Worm (Caenorhabditis elegans) whole organism, L2 larva: ENCODE measurements around the gene K03B8.4.
"Not testable (repeated sequence)": the region's sequence is repeated elsewhere in the genome, so short reads cannot be mapped to it uniquely, and the experiment has no call there.

Experiments used
- C34F6.9 ChIP-seq: fragments of 150-350 bp; optimal IDR thresholded peaks from 2 replicates; lab custom pipeline; 2014; ENCODE audit warnings: missing biosample characterization, missing genetic modification characterization
- F13H6.1 ChIP-seq: sonication (generic microtip); optimal IDR thresholded peaks from 2 replicates; lab custom pipeline; 2016; ENCODE audit warnings: missing genetic modification characterization, missing compliant biosample characterization
- R02D3.7 ChIP-seq: fragments of 150-350 bp; optimal IDR thresholded peaks from 2 replicates; lab custom pipeline; 2014; ENCODE audit warnings: missing biosample characterization, missing genetic modification characterization
- Y55F3AM.14 ChIP-seq: fragments of 200-800 bp; sonication (Bioruptor generic); optimal IDR thresholded peaks from 2 replicates; lab custom pipeline; 2018; ENCODE audit warnings: mild to moderate bottlenecking, missing genetic modification characterization, missing compliant biosample characterization
- aly-2 ChIP-seq: fragments of 150-350 bp; optimal IDR thresholded peaks from 2 replicates; lab custom pipeline; 2014; ENCODE audit warnings: missing biosample characterization, missing genetic modification characterization
- ama-1 ChIP-seq: fragments of 150-350 bp; optimal IDR thresholded peaks from 2 replicates; lab custom pipeline; 2018; ENCODE audit warnings: inconsistent platforms
- blmp-1 ChIP-seq: sonication (generic microtip); optimal IDR thresholded peaks from 2 replicates; lab custom pipeline; 2017; ENCODE audit warnings: missing genetic modification characterization, mild to moderate bottlenecking, missing compliant biosample characterization, antibody characterized with exemption, moderate library complexity; ENCODE audit not compliant: insufficient read depth
- crh-2 ChIP-seq: sonication (generic microtip); optimal IDR thresholded peaks from 2 replicates; lab custom pipeline; 2017; ENCODE audit warnings: missing biosample characterization, missing genetic modification characterization
- dmd-4 ChIP-seq: sonication (generic microtip); optimal IDR thresholded peaks from 2 replicates; lab custom pipeline; 2017; ENCODE audit warnings: missing biosample characterization, missing genetic modification characterization
- egl-27 ChIP-seq: sonication (generic microtip); optimal IDR thresholded peaks from 3 replicates; lab custom pipeline; 2017; ENCODE audit warnings: missing biosample characterization, missing genetic modification reagents, missing genetic modification characterization
- elt-1 ChIP-seq: fragments of 150-350 bp; optimal IDR thresholded peaks from 2 replicates; lab custom pipeline; 2014; ENCODE audit warnings: missing biosample characterization, missing genetic modification characterization
- elt-3 ChIP-seq: sonication (generic microtip); optimal IDR thresholded peaks from 2 replicates; lab custom pipeline; 2017; ENCODE audit warnings: missing biosample characterization, missing genetic modification characterization
- fos-1 ChIP-seq: fragments of 150-350 bp; optimal IDR thresholded peaks from 2 replicates; lab custom pipeline; 2014; ENCODE audit warnings: missing biosample characterization, missing genetic modification characterization
- lin-11 ChIP-seq: fragments of 150-350 bp; sonication (generic microtip); optimal IDR thresholded peaks from 2 replicates; lab custom pipeline; 2014; ENCODE audit warnings: missing biosample characterization, missing genetic modification characterization, inconsistent platforms, mixed read lengths
- lsy-2 ChIP-seq, 2 experiments: fragments of 150-350 bp in 1 of 2; sonication (generic microtip) in 1 of 2; optimal IDR thresholded peaks; 2 replicates each; lab custom pipeline; 2014 to 2017; ENCODE audit warnings: missing biosample characterization in 2 of 2, missing genetic modification characterization in 2 of 2
- mab-5 ChIP-seq: fragments of 150-350 bp; optimal IDR thresholded peaks from 2 replicates; lab custom pipeline; 2014; ENCODE audit warnings: missing biosample characterization, missing genetic modification characterization
- mbf-1 ChIP-seq: sonication (generic microtip); optimal IDR thresholded peaks from 2 replicates; lab custom pipeline; 2017; ENCODE audit warnings: missing biosample characterization, missing genetic modification characterization
- mdl-1 ChIP-seq, 2 experiments: fragments of 150-350 bp in 1 of 2; sonication (generic microtip) in 1 of 2; optimal IDR thresholded peaks; 2 replicates each; lab custom pipeline; 2017; ENCODE audit warnings: missing biosample characterization in 2 of 2, missing genetic modification characterization in 2 of 2
- nhr-11 ChIP-seq: fragments of 150-350 bp; optimal IDR thresholded peaks from 2 replicates; lab custom pipeline; 2014; ENCODE audit warnings: missing biosample characterization, missing genetic modification characterization
- nhr-129 ChIP-seq: fragments of 150-350 bp; optimal IDR thresholded peaks from 2 replicates; lab custom pipeline; 2014; ENCODE audit warnings: missing biosample characterization, missing genetic modification characterization
- nhr-21 ChIP-seq: fragments of 150-350 bp; optimal IDR thresholded peaks from 2 replicates; lab custom pipeline; 2014; ENCODE audit warnings: missing biosample characterization, missing genetic modification characterization
- nhr-23 ChIP-seq: fragments of 150-350 bp; optimal IDR thresholded peaks from 2 replicates; lab custom pipeline; 2014; ENCODE audit warnings: missing biosample characterization, missing genetic modification reagents, missing genetic modification characterization
- nhr-237 ChIP-seq: fragments of 150-350 bp; optimal IDR thresholded peaks from 2 replicates; lab custom pipeline; 2014; ENCODE audit warnings: missing biosample characterization, missing genetic modification characterization
- nhr-25 ChIP-seq: fragments of 150-350 bp; sonication (generic microtip); optimal IDR thresholded peaks from 3 replicates; lab custom pipeline; 2014; ENCODE audit warnings: missing biosample characterization, missing genetic modification characterization
- nhr-77 ChIP-seq: fragments of 150-350 bp; optimal IDR thresholded peaks from 2 replicates; lab custom pipeline; 2014; ENCODE audit warnings: missing biosample characterization, missing genetic modification characterization
- peb-1 ChIP-seq: fragments of 150-350 bp; optimal IDR thresholded peaks from 2 replicates; lab custom pipeline; 2014; ENCODE audit warnings: missing biosample characterization, missing genetic modification characterization
- sem-4 ChIP-seq: fragments of 150-350 bp; optimal IDR thresholded peaks from 2 replicates; lab custom pipeline; 2014; ENCODE audit warnings: missing biosample characterization, missing genetic modification reagents, missing genetic modification characterization
- sma-3 ChIP-seq: sonication (generic microtip); optimal IDR thresholded peaks from 2 replicates; lab custom pipeline; 2016; ENCODE audit warnings: missing genetic modification reagents, missing genetic modification characterization, missing compliant biosample characterization
- sma-9 ChIP-seq, 2 experiments: fragments of 150-350 bp in 1 of 2; sonication (generic microtip) in 1 of 2; optimal IDR thresholded peaks; 2 replicates each; lab custom pipeline; 2014 to 2016; ENCODE audit warnings: missing genetic modification characterization in 2 of 2, mild to moderate bottlenecking in 1 of 2, missing biosample characterization in 1 of 2, missing compliant biosample characterization in 1 of 2, missing genetic modification reagents in 1 of 2, moderate library complexity in 1 of 2
- snpc-4 ChIP-seq: fragments of 150-350 bp; optimal IDR thresholded peaks from 2 replicates; lab custom pipeline; 2014; ENCODE audit warnings: missing biosample characterization, missing genetic modification characterization
- unc-55 ChIP-seq: fragments of 150-350 bp; sonication (generic microtip); optimal IDR thresholded peaks from 3 replicates; lab custom pipeline; 2014; ENCODE audit warnings: missing biosample characterization, missing genetic modification reagents, missing genetic modification characterization
- zag-1 ChIP-seq: fragments of 150-350 bp; optimal IDR thresholded peaks from 2 replicates; lab custom pipeline; 2014; ENCODE audit warnings: missing biosample characterization, missing genetic modification characterization
- ztf-1 ChIP-seq: fragments of 200-800 bp; sonication (Bioruptor generic); conservative IDR thresholded peaks from 2 replicates; pipeline ENCODE4 v1.3.6; 2022; ENCODE audit warnings: missing genetic modification characterization, missing compliant biosample characterization
- ztf-4 ChIP-seq: fragments of 150-350 bp; optimal IDR thresholded peaks from 2 replicates; lab custom pipeline; 2014; ENCODE audit warnings: missing biosample characterization, missing genetic modification characterization

Gene K03B8.4

ce11 chrV:11395024-11395423, at the start of gene K03B8.4:
Gene K03B8.4, minus strand, starts transcription at chrV:11395124.
- TF ChIP-seq nhr-129 (tag; lab: Kevin White, UChicago); sma-3; crh-2 (tag; lab: Kevin White, UChicago): not testable (repeated sequence)

DNA sequence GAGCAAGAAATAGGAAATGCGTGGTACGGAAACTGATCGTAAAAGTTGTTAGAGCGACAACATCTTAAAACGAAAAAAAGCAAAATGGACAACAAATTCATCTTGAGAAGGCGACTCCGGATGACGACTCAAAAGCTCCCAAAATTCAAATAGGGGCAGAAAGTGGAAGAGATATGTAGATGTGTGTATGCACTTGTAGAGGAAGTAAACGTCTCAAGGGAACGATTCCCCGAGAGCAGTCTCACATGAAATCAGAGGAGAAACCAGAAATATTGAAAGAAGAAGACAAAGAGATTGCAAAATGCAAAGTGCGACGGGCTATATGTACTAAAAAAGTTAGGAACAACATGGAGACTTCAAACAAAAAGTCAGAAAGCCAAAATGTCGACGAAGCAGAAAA, 48.6 kb upstream of the K03B8.4 start, which contains the start of gene F57B7.2:
Gene F57B7.2, minus strand, starts transcription at position 101 of the 400 bp plus-strand sequence.
- TF ChIP-seq aly-2 (tag; lab: Kevin White, UChicago) (no peak), elt-1 (tag; lab: Kevin White, UChicago) (no peak), nhr-77 (no peak), peb-1 (tag; lab: Kevin White, UChicago) (no peak), Y55F3AM.14 (no peak), mdl-1 (tag; optimal IDR thresholded peaks at IDR 0.05; lab: Kevin White, UChicago) (no peak), mab-5 (peak; percentile 2), ztf-1 (GFP tag; lab: Robert Waterston, UW) (no peak), sma-9 (GFP tag; optimal IDR thresholded peaks at IDR 0.05; lab: Kevin White, UChicago) (peak; percentile 7), sma-9 (tag; optimal IDR thresholded peaks at IDR 0.05; lab: Kevin White, UChicago) (no peak), nhr-11 (tag; lab: Kevin White, UChicago) (no peak), fos-1 (no peak)

- TF ChIP-seq ama-1 (lab: Kevin White, UChicago) = no peak
- no peak for TF ChIP-seq nhr-23 (tag; lab: Kevin White, UChicago)
- no peak for TF ChIP-seq elt-3 (tag; lab: Kevin White, UChicago)
- TF ChIP-seq unc-55 (GFP tag; lab: Kevin White, UChicago) = no peak
- TF ChIP-seq lsy-2 (tag; optimal IDR thresholded peaks at IDR 0.05; lab: Kevin White, UChicago) = no peak
Measured at ce11 chrV:11439202-11439601, 44.3 kb upstream of the K03B8.4 start.

DNA sequence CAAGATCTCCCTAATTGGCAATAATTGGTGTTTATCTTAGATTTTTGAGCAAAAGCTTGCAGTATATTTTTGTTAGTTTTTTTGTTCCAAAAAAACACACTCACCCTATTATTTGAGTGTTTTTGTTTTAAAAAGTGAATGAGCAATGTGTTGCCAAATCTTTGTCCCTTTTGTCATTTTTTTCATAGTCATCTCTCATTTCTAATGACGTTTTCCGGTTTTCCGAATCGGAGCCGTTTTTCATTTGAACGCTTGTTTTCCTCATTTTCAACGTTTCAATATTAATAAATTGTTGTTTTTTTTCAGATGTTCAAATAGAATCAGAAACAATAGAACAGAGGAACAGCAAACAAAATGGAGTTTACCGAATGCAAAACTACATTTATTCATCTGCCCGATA, 43.5 kb upstream of the K03B8.4 start, which contains the start of gene dmsr-1:
Gene dmsr-1, plus strand, starts transcription at position 301 of the 400 bp plus-strand sequence.
- TF ChIP-seq C34F6.9 (tag; lab: Kevin White, UChicago) (no peak), crh-2 (tag; lab: Kevin White, UChicago) (no peak), snpc-4 (tag; lab: Kevin White, UChicago) (no peak), ama-1 (lab: Kevin White, UChicago) (no peak), nhr-25 (tag; lab: Kevin White, UChicago) (no peak), lin-11 (tag; lab: Kevin White, UChicago) (no peak), nhr-11 (tag; lab: Kevin White, UChicago) (no peak), elt-1 (tag; lab: Kevin White, UChicago) (no peak), nhr-237 (tag; lab: Kevin White, UChicago) (no peak), aly-2 (tag; lab: Kevin White, UChicago) (no peak), mdl-1 (tag; optimal IDR thresholded peaks at IDR 0.05; lab: Kevin White, UChicago) (no peak), nhr-129 (tag; lab: Kevin White, UChicago) (no peak), mbf-1 (tag; lab: Kevin White, UChicago) (no peak), blmp-1 (no peak), ztf-4 (tag; lab: Kevin White, UChicago) (no peak)

DNA sequence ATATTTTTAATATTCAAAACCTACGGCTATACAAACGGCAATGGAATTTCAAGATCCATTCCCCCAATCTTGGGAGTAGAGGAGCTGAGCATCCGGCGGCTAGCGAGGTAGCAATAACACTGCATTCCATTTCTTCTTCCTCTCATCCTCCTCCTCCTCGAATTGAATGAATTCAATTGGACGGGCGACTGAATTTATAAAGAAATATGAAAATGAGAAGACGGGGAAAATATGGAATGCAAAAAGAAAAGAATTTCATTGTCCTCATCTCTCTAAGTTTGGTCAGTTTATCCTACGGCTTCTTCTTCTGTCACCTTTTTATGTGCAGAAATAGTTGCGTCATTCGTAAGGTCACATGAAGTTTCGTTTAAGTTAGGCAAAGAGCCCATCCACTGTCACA, 41.5 kb upstream of the K03B8.4 start:
- no peak for TF ChIP-seq R02D3.7
- TF ChIP-seq zag-1 (tag; lab: Kevin White, UChicago) = no peak
- TF ChIP-seq nhr-21 = no peak
- TF ChIP-seq F13H6.1 (tag; lab: Kevin White, UChicago) = no peak
- TF ChIP-seq sma-3 = no peak
- TF ChIP-seq nhr-237 (tag; lab: Kevin White, UChicago) = no peak
- TF ChIP-seq egl-27 (tag; lab: Kevin White, UChicago) = no peak
- no peak for TF ChIP-seq sem-4 (tag; lab: Kevin White, UChicago)
- TF ChIP-seq dmd-4 (tag; lab: Kevin White, UChicago) = no peak
- no peak for TF ChIP-seq nhr-25 (tag; lab: Kevin White, UChicago)
- no peak for TF ChIP-seq nhr-23 (tag; lab: Kevin White, UChicago)
- no peak for TF ChIP-seq mdl-1 (tag; optimal IDR thresholded peaks at IDR 0.05; lab: Kevin White, UChicago)
